Worm (Caenorhabditis elegans): ENCODE results near the gene snr-3.
A peak's percentile ranks its signal among the peaks of the same experiment; 100 is the strongest.

The snr-3 gene

DNA sequence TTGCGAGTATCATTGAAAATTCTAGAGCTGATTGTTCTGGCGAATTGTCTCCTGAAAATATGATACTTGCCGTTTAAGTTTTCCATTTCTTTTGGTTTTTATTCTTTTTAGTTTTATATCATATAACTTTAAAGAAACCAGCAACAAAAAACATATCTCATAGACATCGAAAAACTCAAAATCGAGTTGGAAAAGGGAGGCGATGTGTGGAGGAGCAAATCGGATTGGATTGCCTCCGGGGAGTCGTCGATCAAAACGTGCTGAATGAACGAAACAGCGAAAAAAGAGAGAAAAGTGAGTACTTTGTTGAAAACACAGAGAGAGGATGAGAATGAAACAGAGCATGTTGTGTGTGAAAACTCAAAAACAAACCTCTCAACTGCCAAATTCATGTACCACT lies 7.6 kb upstream of the snr-3 start:
- no peak for TF ChIP-seq unc-62 (GFP tag; optimal IDR thresholded peaks at IDR 0.05)
- peak in 1 of 2 experiments; percentile 22 for TF ChIP-seq lsy-2 (tag; optimal IDR thresholded peaks at IDR 0.05)
- no peak for TF ChIP-seq ceh-82 (tag; optimal IDR thresholded peaks at IDR 0.05)

DNA sequence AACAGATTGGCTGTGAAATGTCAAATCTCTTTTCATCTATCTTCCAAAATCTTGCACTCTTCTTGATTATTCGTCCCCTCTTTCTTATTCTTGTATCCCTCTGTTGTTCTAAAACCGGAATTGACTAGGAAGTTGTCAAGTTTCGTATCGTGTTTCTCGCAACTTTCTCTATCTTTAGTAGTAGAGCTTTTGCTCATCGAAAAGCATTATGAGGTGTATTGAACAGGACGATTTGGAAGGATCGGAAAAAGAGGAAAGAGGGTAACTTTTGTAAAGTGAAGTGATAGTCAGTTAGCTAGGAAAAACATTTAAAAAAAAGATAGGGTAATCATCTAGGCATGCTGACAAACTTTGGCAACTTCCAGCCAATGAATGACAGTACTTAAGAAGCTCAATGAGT lies 6.9 kb upstream of the snr-3 start:
- TF ChIP-seq skn-1 (tag; optimal IDR thresholded peaks at IDR 0.05): no peak
- no peak for TF ChIP-seq ztf-4 (tag; optimal IDR thresholded peaks at IDR 0.05)

- TF ChIP-seq mab-5 (tag; optimal IDR thresholded peaks at IDR 0.05) (no peak), elt-3 (tag; optimal IDR thresholded peaks at IDR 0.05) (no peak), Y55F3AM.14 (GFP tag; optimal IDR thresholded peaks at IDR 0.05) (no peak), ceh-16 (tag; optimal IDR thresholded peaks at IDR 0.05) (no peak)
Observed at ce11 chrII:6493709-6494326, 4.3 kb upstream of the snr-3 start.

- TF ChIP-seq unc-55 (GFP tag; optimal IDR thresholded peaks at IDR 0.05) (peak; percentile 9), blmp-1 (tag; optimal IDR thresholded peaks at IDR 0.05; ENCODE audit: insufficient read depth) (no peak)
Observed at ce11 chrII:6493139-6493538, 3.6 kb upstream of the snr-3 start.

DNA sequence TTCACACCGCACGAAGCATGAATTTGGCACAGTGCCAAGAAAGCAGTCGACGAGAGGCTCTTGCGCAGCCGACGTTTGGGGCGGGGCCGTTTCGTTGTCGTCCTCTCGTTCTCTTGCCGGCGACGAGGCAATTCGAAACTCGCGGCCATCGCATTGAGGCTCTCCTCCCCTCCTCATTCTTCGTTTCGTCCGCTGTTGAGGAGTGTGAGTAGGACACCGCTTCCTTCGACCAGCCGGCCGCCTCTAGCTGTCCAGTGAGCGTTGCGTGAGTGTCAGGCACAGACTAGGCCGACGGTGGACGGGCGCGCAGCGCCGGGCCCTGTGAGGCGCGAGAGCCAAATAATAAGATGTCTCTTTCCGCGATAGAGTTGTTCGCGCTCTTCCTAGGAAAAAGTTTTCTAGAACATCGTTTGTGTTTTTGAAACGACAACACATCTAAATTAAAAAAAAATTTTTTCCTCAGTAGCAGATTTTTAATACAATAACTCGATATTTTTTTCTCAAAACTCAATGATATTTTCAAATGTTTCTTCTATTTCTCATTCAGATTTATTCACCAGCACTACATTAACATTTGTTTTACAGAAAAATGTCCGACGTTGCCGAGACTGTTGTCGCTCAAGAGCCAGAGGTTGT lies 2.4 kb upstream of the snr-3 start, which contains the start of the genes T28D9.11 and T28D9.1:
TSS of gene T28D9.11 (minus strand) at position 177 of the 636 bp plus-strand sequence.
TSS of gene T28D9.1 (plus strand) at position 586 of the 636 bp plus-strand sequence.
- peak; percentile 82 for TF ChIP-seq nhr-129 (tag; optimal IDR thresholded peaks at IDR 0.05)
- peak; percentile 19 for TF ChIP-seq lin-13 (GFP tag; optimal IDR thresholded peaks at IDR 0.05)
- no peak for TF ChIP-seq skn-1 (tag; optimal IDR thresholded peaks at IDR 0.05)
- TF ChIP-seq F13H6.1 (tag; optimal IDR thresholded peaks at IDR 0.05): peak; percentile 67
- TF ChIP-seq lsy-2 (tag; optimal IDR thresholded peaks at IDR 0.05): peak in 1 of 2 experiments; percentile 68
- peak; percentile 45 for TF ChIP-seq nhr-21 (tag; optimal IDR thresholded peaks at IDR 0.05)
- TF ChIP-seq ceh-16 (tag; optimal IDR thresholded peaks at IDR 0.05): peak; percentile 5
- no peak for TF ChIP-seq sem-4 (tag; optimal IDR thresholded peaks at IDR 0.05)
- TF ChIP-seq C34F6.9 (tag; optimal IDR thresholded peaks at IDR 0.05): peak; percentile 47
- TF ChIP-seq sma-9 (GFP tag; optimal IDR thresholded peaks at IDR 0.05): peak; percentile 7
- TF ChIP-seq sma-9 (tag; optimal IDR thresholded peaks at IDR 0.05): no peak
- TF ChIP-seq lin-11 (tag; optimal IDR thresholded peaks at IDR 0.05): peak; percentile 60
- no peak for TF ChIP-seq ztf-4 (tag; optimal IDR thresholded peaks at IDR 0.05)
- peak; percentile 23 for TF ChIP-seq ama-1 (optimal IDR thresholded peaks at IDR 0.05)
- TF ChIP-seq crh-2 (tag; optimal IDR thresholded peaks at IDR 0.05): peak; percentile 3
- TF ChIP-seq mdl-1 (tag; optimal IDR thresholded peaks at IDR 0.05): peak; percentile 9 to 41
- TF ChIP-seq egl-27 (tag; optimal IDR thresholded peaks at IDR 0.05): peak; percentile 9
- peak; percentile 66 for TF ChIP-seq unc-55 (GFP tag; optimal IDR thresholded peaks at IDR 0.05)
- TF ChIP-seq sma-3 (GFP tag; optimal IDR thresholded peaks at IDR 0.05): no peak
- TF ChIP-seq nhr-25 (tag; optimal IDR thresholded peaks at IDR 0.05): no peak
- TF ChIP-seq zag-1 (tag; optimal IDR thresholded peaks at IDR 0.05): peak; percentile 40
- TF ChIP-seq peb-1 (tag; optimal IDR thresholded peaks at IDR 0.05): no peak
- peak; percentile 94 for TF ChIP-seq snpc-4 (tag; optimal IDR thresholded peaks at IDR 0.05)
- TF ChIP-seq unc-39 (tag; optimal IDR thresholded peaks at IDR 0.05): peak; percentile 36
- no peak for TF ChIP-seq nhr-237 (tag; optimal IDR thresholded peaks at IDR 0.05)
- peak; percentile 34 for TF ChIP-seq fos-1 (tag; optimal IDR thresholded peaks at IDR 0.05)

DNA sequence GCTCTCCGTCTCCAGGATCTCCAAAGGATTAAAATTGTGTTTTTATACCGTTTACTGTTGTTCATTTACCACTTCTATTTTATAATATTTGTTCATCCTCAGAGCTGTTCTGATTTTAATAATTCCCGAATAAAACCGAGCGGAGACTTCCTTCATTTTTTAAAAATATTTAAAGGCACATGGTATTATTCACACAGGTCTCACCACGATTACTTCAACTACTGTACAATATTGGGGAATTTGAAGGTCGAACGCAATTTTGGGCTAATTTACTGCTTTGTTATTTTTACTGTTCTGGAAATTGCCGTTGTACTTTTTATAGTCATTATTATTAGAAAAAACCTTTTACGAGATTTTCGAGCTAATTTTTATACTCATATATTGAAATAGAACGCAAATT lies 1.6 kb upstream of the snr-3 start:
- no peak for TF ChIP-seq nhr-237 (tag; optimal IDR thresholded peaks at IDR 0.05)
- TF ChIP-seq ztf-4 (tag; optimal IDR thresholded peaks at IDR 0.05): no peak
- TF ChIP-seq unc-62 (GFP tag; optimal IDR thresholded peaks at IDR 0.05): no peak
- TF ChIP-seq ceh-82 (tag; optimal IDR thresholded peaks at IDR 0.05): no peak
- TF ChIP-seq peb-1 (tag; optimal IDR thresholded peaks at IDR 0.05): no peak
- TF ChIP-seq sma-9 (GFP tag; optimal IDR thresholded peaks at IDR 0.05): no peak
- TF ChIP-seq sma-9 (tag; optimal IDR thresholded peaks at IDR 0.05): no peak
- TF ChIP-seq sma-3 (GFP tag; optimal IDR thresholded peaks at IDR 0.05): no peak
- TF ChIP-seq lsy-2 (tag; optimal IDR thresholded peaks at IDR 0.05): no peak
- no peak for TF ChIP-seq alr-1 (tag; optimal IDR thresholded peaks at IDR 0.05)

Data from whole organism, L2 larva.